Worm (Caenorhabditis elegans) whole organism, midembryonic: ENCODE data around the gene pqn-18.

Experiments used
- T22C8.4 ChIP-seq: fragments of 200-800 bp; sonication (Bioruptor generic); IDR thresholded peaks from 2 replicates; pipeline ENCODE4 v1.3.6; 2022; ENCODE audit warnings: missing genetic modification characterization, missing compliant biosample characterization
- cog-1 ChIP-seq: sonication (generic microtip); optimal IDR thresholded peaks from 2 replicates; lab custom pipeline; 2016; ENCODE audit warnings: missing genetic modification characterization, missing compliant biosample characterization
- flt-1 ChIP-seq: fragments of 200-800 bp; sonication (Bioruptor generic); IDR thresholded peaks from 2 replicates; pipeline ENCODE4 v1.3.6; 2022; ENCODE audit warnings: missing genetic modification characterization, missing compliant biosample characterization
- klf-2 ChIP-seq: fragments of 200-800 bp; sonication (Bioruptor generic); conservative IDR thresholded peaks from 2 replicates; pipeline ENCODE4 v1.3.6; 2022; ENCODE audit warnings: missing genetic modification reagents, missing genetic modification characterization, missing compliant biosample characterization
- med-1 ChIP-seq: sonication (generic microtip); optimal IDR thresholded peaks from 2 replicates; lab custom pipeline; 2017; ENCODE audit warnings: missing genetic modification characterization, mild to moderate bottlenecking, missing compliant biosample characterization, antibody characterized with exemption, missing genetic modification reagents; ENCODE audit not compliant: insufficient read depth
- ref-1 ChIP-seq: fragments of 200-800 bp; sonication (Bioruptor generic); conservative IDR thresholded peaks from 2 replicates; pipeline ENCODE4 v1.3.6; 2022; ENCODE audit warnings: missing genetic modification reagents, missing genetic modification characterization, missing compliant biosample characterization
- tab-1 ChIP-seq: fragments of 200-800 bp; sonication (Bioruptor generic); IDR thresholded peaks from 2 replicates; pipeline ENCODE4 v1.3.6; 2022; ENCODE audit warnings: missing genetic modification characterization, missing compliant biosample characterization
- ztf-23 ChIP-seq: fragments of 200-800 bp; sonication (Bioruptor generic); IDR thresholded peaks from 2 replicates; pipeline ENCODE4 v1.3.6; 2022; ENCODE audit warnings: missing genetic modification reagents, missing genetic modification characterization, missing compliant biosample characterization
- ztf-29 ChIP-seq: fragments of 200-800 bp; sonication (Bioruptor generic); IDR thresholded peaks from 2 replicates; pipeline ENCODE4 v1.3.6; 2022; ENCODE audit warnings: missing genetic modification reagents, missing genetic modification characterization, missing compliant biosample characterization

pqn-18 gene

ce11 chrX:12899140-12899888, 8.3 kb upstream of the pqn-18 start:
- TF ChIP-seq cog-1 (no peak), flt-1 (GFP tag; lab: Robert Waterston, UW) (no peak), T22C8.4 (GFP tag; lab: Robert Waterston, UW) (no peak), tab-1 (GFP tag; lab: Robert Waterston, UW) (no peak), klf-2 (GFP tag; lab: Robert Waterston, UW) (no peak), ztf-23 (GFP tag; lab: Robert Waterston, UW) (no peak), ref-1 (no peak), med-1 (GFP tag; lab: Kevin White, UChicago) (no peak), ztf-29 (GFP tag; lab: Robert Waterston, UW) (no peak)

- TF ChIP-seq ztf-23 (GFP tag; lab: Robert Waterston, UW), result no peak
- TF ChIP-seq ztf-29 (GFP tag; lab: Robert Waterston, UW), result no peak
- no peak for TF ChIP-seq med-1 (GFP tag; lab: Kevin White, UChicago)
- no peak for TF ChIP-seq klf-2 (GFP tag; lab: Robert Waterston, UW)
- no peak for TF ChIP-seq cog-1
- TF ChIP-seq ref-1, result no peak
- no peak for TF ChIP-seq flt-1 (GFP tag; lab: Robert Waterston, UW)
- TF ChIP-seq T22C8.4 (GFP tag; lab: Robert Waterston, UW), result no peak
- no peak for TF ChIP-seq tab-1 (GFP tag; lab: Robert Waterston, UW)
These were observed 5.5 kb upstream of the pqn-18 start for ce11 chrX:12902057-12902652.

ce11 chrX:12903810-12904209, 3.8 kb upstream of the pqn-18 start:
- TF ChIP-seq ref-1, result no peak
- TF ChIP-seq flt-1 (GFP tag; lab: Robert Waterston, UW), result no peak
- no peak for TF ChIP-seq ztf-23 (GFP tag; lab: Robert Waterston, UW)
- no peak for TF ChIP-seq tab-1 (GFP tag; lab: Robert Waterston, UW)
- no peak for TF ChIP-seq T22C8.4 (GFP tag; lab: Robert Waterston, UW)
- no peak for TF ChIP-seq klf-2 (GFP tag; lab: Robert Waterston, UW)
- TF ChIP-seq cog-1, result no peak
- TF ChIP-seq ztf-29 (GFP tag; lab: Robert Waterston, UW), result no peak

ce11 chrX:12908715-12909114, 1.1 kb downstream of the pqn-18 start:
- TF ChIP-seq med-1 (GFP tag; lab: Kevin White, UChicago) (no peak), ztf-29 (GFP tag; lab: Robert Waterston, UW) (no peak), klf-2 (GFP tag; lab: Robert Waterston, UW) (no peak), flt-1 (GFP tag; lab: Robert Waterston, UW) (no peak), ref-1 (no peak), T22C8.4 (GFP tag; lab: Robert Waterston, UW) (no peak), ztf-23 (GFP tag; lab: Robert Waterston, UW) (no peak), tab-1 (GFP tag; lab: Robert Waterston, UW) (no peak), cog-1 (no peak)

DNA sequence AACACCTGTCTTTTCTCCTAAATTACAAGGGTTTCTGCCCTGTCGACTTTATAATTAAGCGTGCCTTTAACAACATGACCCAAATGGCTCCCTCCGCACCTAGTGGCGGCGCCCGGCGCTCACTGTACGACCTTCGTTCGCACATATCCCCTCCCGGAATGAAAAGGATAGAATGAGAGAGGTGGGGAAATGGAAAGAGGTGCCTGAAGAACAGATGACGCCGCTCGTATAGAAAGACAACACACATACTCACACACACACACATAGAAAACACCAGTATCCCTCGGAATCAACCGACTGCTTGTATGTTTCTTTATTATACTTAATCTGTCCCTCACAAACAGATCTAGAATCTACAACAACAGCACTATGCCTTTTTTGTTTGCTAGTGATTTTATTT, 2.3 kb downstream of the pqn-18 start:
- no peak for TF ChIP-seq flt-1 (GFP tag; lab: Robert Waterston, UW)
- TF ChIP-seq med-1 (GFP tag; lab: Kevin White, UChicago), result no peak
- TF ChIP-seq klf-2 (GFP tag; lab: Robert Waterston, UW), result no peak
- TF ChIP-seq cog-1, result no peak
- no peak for TF ChIP-seq ref-1
- no peak for TF ChIP-seq T22C8.4 (GFP tag; lab: Robert Waterston, UW)
- no peak for TF ChIP-seq ztf-23 (GFP tag; lab: Robert Waterston, UW)
- TF ChIP-seq ztf-29 (GFP tag; lab: Robert Waterston, UW), result no peak
- TF ChIP-seq tab-1 (GFP tag; lab: Robert Waterston, UW), result no peak

ce11 chrX:12911235-12911634, 3.6 kb downstream of the pqn-18 start:
- TF ChIP-seq ztf-23 (GFP tag; lab: Robert Waterston, UW), result no peak
- no peak for TF ChIP-seq klf-2 (GFP tag; lab: Robert Waterston, UW)
- no peak for TF ChIP-seq ref-1
- TF ChIP-seq T22C8.4 (GFP tag; lab: Robert Waterston, UW), result no peak
- TF ChIP-seq med-1 (GFP tag; lab: Kevin White, UChicago), result no peak
- no peak for TF ChIP-seq cog-1
- TF ChIP-seq ztf-29 (GFP tag; lab: Robert Waterston, UW), result no peak
- TF ChIP-seq tab-1 (GFP tag; lab: Robert Waterston, UW), result no peak
- TF ChIP-seq flt-1 (GFP tag; lab: Robert Waterston, UW), result no peak

ce11 chrX:12912435-12912834, 4.8 kb downstream of the pqn-18 start:
- TF ChIP-seq ref-1 (no peak), flt-1 (GFP tag; lab: Robert Waterston, UW) (no peak), tab-1 (GFP tag; lab: Robert Waterston, UW) (no peak), cog-1 (no peak)

DNA sequence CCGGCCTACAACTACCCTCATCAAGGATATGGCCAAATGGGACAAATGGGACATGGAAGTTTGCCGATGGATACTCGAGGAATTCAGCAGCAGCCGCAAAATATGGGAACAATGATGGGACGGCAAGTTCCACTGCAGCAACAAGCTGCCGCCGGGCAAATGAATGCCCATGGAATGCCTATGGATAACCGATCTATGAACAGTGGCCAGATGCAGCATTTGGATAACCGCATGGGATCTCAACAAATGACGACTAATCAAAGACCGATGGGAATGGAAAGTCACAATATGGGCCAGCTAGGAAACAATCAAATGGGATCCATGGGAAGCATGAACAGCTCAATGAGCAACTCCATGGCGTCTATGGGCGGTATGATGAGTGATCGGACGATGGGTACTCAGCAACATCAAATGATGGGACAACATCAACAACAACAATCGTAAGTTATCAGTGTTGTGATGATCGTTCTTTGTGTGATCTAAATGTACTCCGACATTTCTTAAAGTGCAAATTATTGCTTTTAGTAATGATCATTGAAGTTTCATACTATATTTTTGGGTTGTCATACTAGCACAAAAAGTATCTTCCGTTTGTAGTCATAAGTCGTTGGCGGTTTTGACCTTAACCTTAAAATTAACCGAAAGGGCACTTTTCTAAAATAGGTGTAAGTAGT, 5.9 kb downstream of the pqn-18 start:
- TF ChIP-seq T22C8.4 (GFP tag; lab: Robert Waterston, UW), result no peak
- TF ChIP-seq klf-2 (GFP tag; lab: Robert Waterston, UW), result no peak
- no peak for TF ChIP-seq ztf-29 (GFP tag; lab: Robert Waterston, UW)
- TF ChIP-seq ref-1, result no peak
- TF ChIP-seq cog-1, result no peak
- TF ChIP-seq ztf-23 (GFP tag; lab: Robert Waterston, UW), result no peak
- TF ChIP-seq flt-1 (GFP tag; lab: Robert Waterston, UW), result no peak
- TF ChIP-seq tab-1 (GFP tag; lab: Robert Waterston, UW), result no peak
- no peak for TF ChIP-seq med-1 (GFP tag; lab: Kevin White, UChicago)

DNA sequence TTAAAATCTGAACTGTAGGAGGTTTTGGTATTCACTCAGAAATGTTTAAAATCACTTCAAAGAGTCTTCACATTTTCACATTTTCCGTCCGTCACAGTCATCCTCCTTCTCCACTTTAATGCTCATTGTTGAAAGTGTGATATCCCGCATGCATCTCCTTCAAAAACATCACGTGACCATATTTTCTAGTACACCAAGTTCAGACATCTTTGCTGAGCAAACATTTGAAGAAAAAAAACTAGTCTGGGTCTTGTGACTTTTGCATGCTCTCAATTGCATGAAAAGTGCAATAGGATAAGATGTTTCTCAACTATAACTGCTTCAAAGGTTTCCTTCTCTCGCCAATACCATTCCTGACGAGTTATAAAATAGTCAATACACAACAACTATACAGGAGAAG, 6.6 kb downstream of the pqn-18 start:
- TF ChIP-seq ztf-23 (GFP tag; lab: Robert Waterston, UW), result no peak
- TF ChIP-seq flt-1 (GFP tag; lab: Robert Waterston, UW), result no peak
- no peak for TF ChIP-seq T22C8.4 (GFP tag; lab: Robert Waterston, UW)
- no peak for TF ChIP-seq ref-1
- TF ChIP-seq ztf-29 (GFP tag; lab: Robert Waterston, UW), result no peak
- TF ChIP-seq cog-1, result no peak
- no peak for TF ChIP-seq tab-1 (GFP tag; lab: Robert Waterston, UW)
